Worm (Caenorhabditis elegans) whole organism, L1 larva: Measurements from ENCODE around the gene cyp-14A4.

ENCODE experiments used
- C04F5.9 ChIP-seq: sonication (generic microtip); optimal IDR thresholded peaks from 2 replicates; lab custom pipeline; 2016; ENCODE audit warnings: missing genetic modification characterization, missing compliant biosample characterization
- F16B12.6 ChIP-seq: fragments of 150-350 bp; optimal IDR thresholded peaks from 2 replicates; lab custom pipeline; 2014; ENCODE audit warnings: missing biosample characterization, missing genetic modification characterization
- aha-1 ChIP-seq: fragments of 150-350 bp; optimal IDR thresholded peaks from 2 replicates; lab custom pipeline; 2014; ENCODE audit warnings: missing biosample characterization, missing genetic modification characterization
- alr-1 ChIP-seq: fragments of 200-800 bp; sonication (Bioruptor generic); optimal IDR thresholded peaks from 2 replicates; lab custom pipeline; 2018; ENCODE audit warnings: borderline replicate concordance, mild to moderate bottlenecking, missing genetic modification characterization, missing compliant biosample characterization
- ceh-63 ChIP-seq: fragments of 200-800 bp; sonication (Bioruptor generic); optimal IDR thresholded peaks from 2 replicates; lab custom pipeline; 2018; ENCODE audit warnings: mild to moderate bottlenecking, missing genetic modification characterization, missing compliant biosample characterization
- ceh-8 ChIP-seq: fragments of 200-800 bp; sonication (Bioruptor generic); optimal IDR thresholded peaks from 2 replicates; lab custom pipeline; 2018; ENCODE audit warnings: mild to moderate bottlenecking, missing genetic modification characterization, moderate library complexity, missing compliant biosample characterization
- ceh-88 ChIP-seq: fragments of 200-800 bp; sonication (Bioruptor generic); IDR thresholded peaks from 2 replicates; pipeline ENCODE4 v1.3.6; 2022; ENCODE audit warnings: missing genetic modification characterization, missing compliant biosample characterization
- ceh-90 ChIP-seq: sonication (generic microtip); optimal IDR thresholded peaks from 2 replicates; lab custom pipeline; 2016; ENCODE audit warnings: missing genetic modification characterization, missing compliant biosample characterization
- ces-1 ChIP-seq: fragments of 150-350 bp; optimal IDR thresholded peaks from 2 replicates; lab custom pipeline; 2014; ENCODE audit warnings: missing biosample characterization, missing genetic modification reagents, missing genetic modification characterization
- efl-1 ChIP-seq, 4 experiments: fragments of 150-350 bp; optimal IDR thresholded peaks in 3 of 4; peaks in 1 of 4; 1 replicate in 1 of 4; 2 replicates in 3 of 4; lab custom pipeline; 2014; ENCODE audit warnings: missing biosample characterization in 2 of 4, missing genetic modification characterization in 2 of 4, missing genetic modification reagents in 2 of 4
- efl-3 ChIP-seq: fragments of 200-800 bp; sonication (Bioruptor generic); optimal IDR thresholded peaks from 2 replicates; lab custom pipeline; 2018; ENCODE audit warnings: mild to moderate bottlenecking, missing genetic modification characterization, missing compliant biosample characterization
- egl-13 ChIP-seq: sonication (generic microtip); optimal IDR thresholded peaks from 2 replicates; lab custom pipeline; 2016; ENCODE audit warnings: missing genotype, missing genetic modification reagents, missing genetic modification characterization, missing compliant biosample characterization
- elt-3 ChIP-seq, 6 experiments: fragments of 150-350 bp in 1 of 6; sonication (generic microtip); optimal IDR thresholded peaks; 2 replicates each; lab custom pipeline; 2017 to 2018; ENCODE audit warnings: missing biosample characterization in 6 of 6, missing genetic modification characterization in 6 of 6, inconsistent platforms in 1 of 6
- fkh-10 ChIP-seq: sonication (generic microtip); optimal IDR thresholded peaks from 2 replicates; lab custom pipeline; 2017; ENCODE audit warnings: missing biosample characterization, missing genetic modification reagents, missing genetic modification characterization
- fkh-4 ChIP-seq: sonication (generic microtip); optimal IDR thresholded peaks from 2 replicates; lab custom pipeline; 2016; ENCODE audit warnings: missing compliant biosample characterization, missing genetic modification characterization, borderline replicate concordance
- fkh-8 ChIP-seq: sonication (generic microtip); optimal IDR thresholded peaks from 2 replicates; lab custom pipeline; 2016; ENCODE audit warnings: mild to moderate bottlenecking, missing genetic modification characterization, missing compliant biosample characterization
- grh-1 ChIP-seq: fragments of 200-800 bp; sonication (Bioruptor generic); IDR thresholded peaks from 2 replicates; pipeline ENCODE4 v1.3.6; 2022; ENCODE audit warnings: missing genetic modification reagents, missing genetic modification characterization, missing compliant biosample characterization
- hlh-4 ChIP-seq: sonication (generic microtip); optimal IDR thresholded peaks from 2 replicates; lab custom pipeline; 2016; ENCODE audit warnings: mild to moderate bottlenecking, missing genetic modification characterization, missing compliant biosample characterization
- hpl-2 ChIP-seq: fragments of 150-350 bp; optimal IDR thresholded peaks from 2 replicates; lab custom pipeline; 2014; ENCODE audit warnings: missing biosample characterization, missing genetic modification reagents, missing genetic modification characterization
- irx-1 ChIP-seq: sonication (generic microtip); optimal IDR thresholded peaks from 2 replicates; lab custom pipeline; 2016; ENCODE audit warnings: missing genetic modification characterization, missing compliant biosample characterization
- jun-1 ChIP-seq: fragments of 150-350 bp; optimal IDR thresholded peaks from 2 replicates; lab custom pipeline; 2014; ENCODE audit warnings: missing biosample characterization, missing genetic modification reagents, missing genetic modification characterization
- lin-14 ChIP-seq: fragments of 200-800 bp; sonication (Bioruptor generic); optimal IDR thresholded peaks from 2 replicates; lab custom pipeline; 2018; ENCODE audit warnings: mild to moderate bottlenecking, missing genetic modification characterization, moderate library complexity, missing compliant biosample characterization
- lin-39 ChIP-seq: fragments of 150-350 bp; optimal IDR thresholded peaks from 2 replicates; lab custom pipeline; 2014; ENCODE audit warnings: missing biosample characterization, missing genetic modification reagents, missing genetic modification characterization
- lir-3 ChIP-seq: sonication (generic microtip); optimal IDR thresholded peaks from 2 replicates; lab custom pipeline; 2016; ENCODE audit warnings: mild to moderate bottlenecking, missing genetic modification characterization, moderate library complexity, missing compliant biosample characterization; ENCODE audit not compliant: poor library complexity
- mef-2 ChIP-seq: fragments of 150-350 bp; optimal IDR thresholded peaks from 2 replicates; lab custom pipeline; 2014; ENCODE audit warnings: missing biosample characterization, missing genetic modification characterization
- mep-1 ChIP-seq: fragments of 150-350 bp; optimal IDR thresholded peaks from 2 replicates; lab custom pipeline; 2014; ENCODE audit warnings: missing biosample characterization, missing genetic modification characterization
- nhr-11 ChIP-seq: fragments of 150-350 bp; optimal IDR thresholded peaks from 2 replicates; lab custom pipeline; 2014; ENCODE audit warnings: missing biosample characterization, missing genetic modification characterization
- nhr-12 ChIP-seq: sonication (generic microtip); optimal IDR thresholded peaks from 2 replicates; lab custom pipeline; 2017; ENCODE audit warnings: missing biosample characterization, missing genetic modification characterization
- nhr-19 ChIP-seq: fragments of 200-800 bp; sonication (Bioruptor generic); conservative IDR thresholded peaks from 2 replicates; pipeline ENCODE4 v1.3.6; 2022; ENCODE audit warnings: missing genetic modification characterization, missing compliant biosample characterization
- nhr-20 ChIP-seq: sonication (generic microtip); optimal IDR thresholded peaks from 2 replicates; lab custom pipeline; 2016; ENCODE audit warnings: mild to moderate bottlenecking, missing genetic modification characterization, missing compliant biosample characterization
- nhr-47 ChIP-seq: sonication (generic microtip); optimal IDR thresholded peaks from 2 replicates; lab custom pipeline; 2016; ENCODE audit warnings: mild to moderate bottlenecking, missing genetic modification characterization, moderate library complexity, missing compliant biosample characterization
- nhr-77 ChIP-seq: fragments of 150-350 bp; optimal IDR thresholded peaks from 2 replicates; lab custom pipeline; 2014; ENCODE audit warnings: missing biosample characterization, missing genetic modification characterization
- nhr-84 ChIP-seq: sonication (generic microtip); optimal IDR thresholded peaks from 2 replicates; lab custom pipeline; 2017; ENCODE audit warnings: missing biosample characterization, missing genetic modification characterization
- nhr-85 ChIP-seq: sonication (generic microtip); peaks from one replicate; lab custom pipeline; 2016; ENCODE audit warnings: missing genetic modification characterization, inconsistent platforms, missing compliant biosample characterization
- pqm-1 ChIP-seq: sonication (generic microtip); optimal IDR thresholded peaks from 3 replicates; lab custom pipeline; 2017; ENCODE audit warnings: missing biosample characterization, missing genetic modification characterization
- rnt-1 ChIP-seq: sonication (generic microtip); optimal IDR thresholded peaks from 2 replicates; lab custom pipeline; 2016; ENCODE audit warnings: mild to moderate bottlenecking, missing genetic modification characterization, moderate library complexity, missing compliant biosample characterization
- skn-1 ChIP-seq: fragments of 150-350 bp; optimal IDR thresholded peaks from 2 replicates; lab custom pipeline; 2014; ENCODE audit warnings: missing biosample characterization, missing genetic modification characterization
- snpc-4 ChIP-seq: fragments of 150-350 bp; optimal IDR thresholded peaks from 2 replicates; lab custom pipeline; 2014; ENCODE audit warnings: missing biosample characterization, missing genetic modification characterization
- sox-4 ChIP-seq: sonication (generic microtip); optimal IDR thresholded peaks from 2 replicates; lab custom pipeline; 2016; ENCODE audit warnings: missing genetic modification characterization, missing compliant biosample characterization
- sptf-1 ChIP-seq: fragments of 150-350 bp; optimal IDR thresholded peaks from 2 replicates; lab custom pipeline; 2014; ENCODE audit warnings: missing biosample characterization, missing genetic modification characterization
- tlp-1 ChIP-seq: fragments of 150-350 bp; optimal IDR thresholded peaks from 2 replicates; lab custom pipeline; 2014; ENCODE audit warnings: missing biosample characterization, missing genetic modification characterization
- unc-30 ChIP-seq: sonication (generic microtip); optimal IDR thresholded peaks from 2 replicates; lab custom pipeline; 2017; ENCODE audit warnings: missing biosample characterization, missing genetic modification characterization
- unc-86 ChIP-seq: sonication (generic microtip); optimal IDR thresholded peaks from 2 replicates; lab custom pipeline; 2016; ENCODE audit warnings: missing genetic modification characterization, missing compliant biosample characterization
- unc-98 ChIP-seq: fragments of 200-800 bp; sonication (Bioruptor generic); IDR thresholded peaks from 2 replicates; pipeline ENCODE4 v1.3.6; 2022; ENCODE audit warnings: missing genetic modification characterization, missing compliant biosample characterization
- vab-15 ChIP-seq: sonication (generic microtip); optimal IDR thresholded peaks from 2 replicates; lab custom pipeline; 2017; ENCODE audit warnings: missing genotype, mild to moderate bottlenecking, missing genetic modification characterization, missing compliant biosample characterization
- zag-1 ChIP-seq: fragments of 150-350 bp; optimal IDR thresholded peaks from 2 replicates; lab custom pipeline; 2014; ENCODE audit warnings: missing biosample characterization, missing genetic modification characterization
- ztf-11 ChIP-seq, 2 experiments: sonication (generic microtip); optimal IDR thresholded peaks; 2 replicates each; lab custom pipeline; 2016 to 2017; ENCODE audit warnings: missing genetic modification characterization in 2 of 2, missing biosample characterization in 1 of 2, missing compliant biosample characterization in 1 of 2
- ztf-4 ChIP-seq: fragments of 150-350 bp; optimal IDR thresholded peaks from 2 replicates; lab custom pipeline; 2014; ENCODE audit warnings: missing biosample characterization, missing genetic modification characterization

cyp-14A4 gene

DNA sequence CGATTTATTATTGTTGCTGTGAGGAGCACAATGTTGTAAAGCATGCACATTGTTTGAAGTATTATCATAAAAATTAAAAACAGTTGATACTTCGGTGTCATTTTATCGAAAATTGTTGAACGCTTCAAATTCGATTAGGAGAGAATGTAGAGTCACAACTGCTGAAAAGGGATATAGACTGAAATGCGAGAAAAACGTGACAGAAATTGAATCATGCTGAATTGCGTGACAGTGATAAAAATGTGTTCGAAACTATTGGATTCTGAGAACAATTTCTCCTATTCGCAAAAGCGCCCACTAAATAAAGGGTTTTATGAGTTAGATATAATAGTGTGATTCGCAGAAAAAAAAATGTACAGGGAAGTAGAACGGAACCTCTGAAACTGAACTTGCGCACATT lies 24.7 kb upstream of the cyp-14A4 start, which contains the start of gene srxa-8:
Gene srxa-8, minus strand, starts transcription at position 101 of the 400 bp plus-strand sequence.
- TF ChIP-seq nhr-12 (tag; lab: Kevin White, UChicago) (no peak), zag-1 (tag; lab: Kevin White, UChicago) (no peak), grh-1 (no peak), nhr-20 (tag; lab: Kevin White, UChicago) (no peak), C04F5.9 (tag; lab: Kevin White, UChicago) (no peak), sptf-1 (tag; lab: Kevin White, UChicago) (no peak), sox-4 (tag; lab: Kevin White, UChicago) (no peak), unc-98 (GFP tag; lab: Robert Waterston, UW) (no peak), nhr-85 (tag; lab: Kevin White, UChicago) (no peak), efl-1 (optimal IDR thresholded peaks at IDR 0.05; lab: Kevin White, UChicago) (no peak), efl-1 (GFP tag; optimal IDR thresholded peaks at IDR 0.05 in 1 of 2; lab: Kevin White, UChicago) (no peak), hlh-4 (tag; lab: Kevin White, UChicago) (no peak)

DNA sequence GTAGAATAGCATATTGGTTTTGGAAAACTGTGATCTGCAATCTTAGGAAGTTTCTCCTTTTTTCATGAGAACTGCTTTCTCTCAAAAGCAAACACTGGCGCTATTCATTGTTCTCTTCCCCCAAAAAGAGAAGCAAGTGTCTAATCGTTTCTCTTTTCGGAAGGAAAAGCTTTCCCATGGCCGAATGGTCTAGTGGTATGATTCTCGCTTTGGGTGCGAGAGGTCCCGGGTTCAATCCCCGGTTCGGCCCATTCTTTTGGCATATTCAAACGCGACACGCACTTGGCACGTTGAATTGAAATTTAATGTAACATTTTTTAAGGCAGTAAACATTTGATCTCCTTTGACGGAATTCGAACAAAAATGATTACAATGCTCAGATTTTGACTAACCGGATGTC lies 23.9 kb upstream of the cyp-14A4 start:
- TF ChIP-seq jun-1 (tag; lab: Kevin White, UChicago), result no peak
- TF ChIP-seq nhr-84 (tag; lab: Kevin White, UChicago), result no peak
- TF ChIP-seq nhr-85 (tag; lab: Kevin White, UChicago), result no peak
- TF ChIP-seq elt-3 (tag; optimal IDR thresholded peaks at IDR 0.05; lab: Kevin White, UChicago), result no peak
- TF ChIP-seq lin-14 (GFP tag; lab: Kevin White, UChicago), result no peak
- no peak for TF ChIP-seq nhr-77 (tag; lab: Kevin White, UChicago)
- TF ChIP-seq irx-1 (tag; lab: Kevin White, UChicago), result no peak
- no peak for TF ChIP-seq ztf-11 (tag; optimal IDR thresholded peaks at IDR 0.05; lab: Kevin White, UChicago)
- no peak for TF ChIP-seq mef-2
- TF ChIP-seq unc-30, result no peak
- no peak for TF ChIP-seq fkh-10 (GFP tag; lab: Kevin White, UChicago)
- TF ChIP-seq zag-1 (tag; lab: Kevin White, UChicago), result no peak
- TF ChIP-seq vab-15 (tag; lab: Kevin White, UChicago), result no peak
- no peak for TF ChIP-seq C04F5.9 (tag; lab: Kevin White, UChicago)
- no peak for TF ChIP-seq tlp-1

DNA sequence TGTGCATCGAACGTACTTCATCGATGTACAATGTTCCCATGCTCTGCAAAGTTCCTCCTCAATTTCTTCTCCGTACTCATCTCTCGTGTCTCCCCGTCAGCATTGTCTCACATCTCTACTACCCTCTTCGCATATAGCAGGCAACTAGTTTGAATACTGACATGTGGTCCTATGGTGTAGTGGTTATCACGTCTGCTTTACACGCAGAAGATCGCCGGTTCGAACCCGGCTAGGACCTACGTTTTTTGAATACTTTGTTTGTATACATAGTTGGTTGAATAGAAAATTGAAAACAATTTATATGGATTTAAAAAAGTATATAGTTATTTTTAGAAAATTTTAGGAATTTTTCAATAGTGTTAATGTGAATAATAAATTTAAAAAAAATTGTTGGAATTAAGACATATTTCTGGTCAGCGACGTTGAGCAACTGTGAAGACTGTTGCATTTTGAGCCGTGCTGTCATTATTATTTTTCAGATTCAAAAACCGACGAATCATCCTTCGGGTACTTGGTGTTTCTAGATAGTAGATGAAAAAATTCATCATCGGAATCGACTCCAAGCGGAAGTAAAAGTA lies 23.0 kb upstream of the cyp-14A4 start:
- no peak for TF ChIP-seq sptf-1 (tag; lab: Kevin White, UChicago)
- TF ChIP-seq skn-1 (tag; lab: Kevin White, UChicago), result peak; percentile 78
- no peak for TF ChIP-seq C04F5.9 (tag; lab: Kevin White, UChicago)
- no peak for TF ChIP-seq ceh-90 (tag; lab: Kevin White, UChicago)
- TF ChIP-seq F16B12.6 (tag; lab: Kevin White, UChicago), result no peak
- TF ChIP-seq mep-1 (tag; lab: Kevin White, UChicago), result peak; percentile 91
- TF ChIP-seq efl-3 (GFP tag; lab: Kevin White, UChicago), result no peak
- TF ChIP-seq rnt-1 (tag; lab: Kevin White, UChicago), result peak; percentile 83
- peak; percentile 58 for TF ChIP-seq egl-13 (tag; lab: Kevin White, UChicago)
- peak; percentile 76 for TF ChIP-seq ceh-8 (GFP tag; lab: Kevin White, UChicago)
- no peak for TF ChIP-seq pqm-1 (tag; lab: Kevin White, UChicago)
- TF ChIP-seq unc-30, result no peak
- peak; percentile 86 for TF ChIP-seq lir-3 (tag; lab: Kevin White, UChicago)
- TF ChIP-seq ces-1 (GFP tag; lab: Kevin White, UChicago), result no peak
- TF ChIP-seq hpl-2 (GFP tag; lab: Kevin White, UChicago), result peak; percentile 45
- no peak for TF ChIP-seq aha-1 (tag; lab: Kevin White, UChicago)
- no peak for TF ChIP-seq alr-1 (tag; lab: Kevin White, UChicago)
- TF ChIP-seq ceh-63, result no peak
- TF ChIP-seq nhr-19 (GFP tag; lab: Robert Waterston, UW), result peak; percentile 83
- TF ChIP-seq unc-86 (tag; lab: Kevin White, UChicago), result peak; percentile 58
- TF ChIP-seq nhr-47 (tag; lab: Kevin White, UChicago), result peak; percentile 87
- peak; percentile 54 for TF ChIP-seq nhr-85 (tag; lab: Kevin White, UChicago)
- TF ChIP-seq ceh-88 (GFP tag; lab: Robert Waterston, UW), result no peak; the same call in 1 of the 2 replicates
- TF ChIP-seq snpc-4, result peak; percentile 26
- no peak for TF ChIP-seq zag-1 (tag; lab: Kevin White, UChicago)
- peak; percentile 24 for TF ChIP-seq lin-39 (tag; lab: Kevin White, UChicago)
- TF ChIP-seq fkh-4 (tag; lab: Kevin White, UChicago), result no peak
- TF ChIP-seq fkh-8 (tag; lab: Kevin White, UChicago), result peak; percentile 80
- TF ChIP-seq nhr-11 (tag; lab: Kevin White, UChicago), result no peak
- TF ChIP-seq ztf-4 (tag; lab: Kevin White, UChicago), result peak; percentile 60
- TF ChIP-seq vab-15 (tag; lab: Kevin White, UChicago), result peak; percentile 11
- TF ChIP-seq nhr-84 (tag; lab: Kevin White, UChicago), result no peak
